Worm (Caenorhabditis elegans) whole organism, L2 larva: ENCODE data around the gene srr-9.
A peak's percentile ranks its signal among the peaks of the same experiment; 100 is the strongest.

Experiments used
- C34F6.9 ChIP-seq: fragments of 150-350 bp; optimal IDR thresholded peaks from 2 replicates; lab custom pipeline; 2014; ENCODE audit warnings: missing biosample characterization, missing genetic modification characterization
- F13H6.1 ChIP-seq: sonication (generic microtip); optimal IDR thresholded peaks from 2 replicates; lab custom pipeline; 2016; ENCODE audit warnings: missing genetic modification characterization, missing compliant biosample characterization
- R02D3.7 ChIP-seq: fragments of 150-350 bp; optimal IDR thresholded peaks from 2 replicates; lab custom pipeline; 2014; ENCODE audit warnings: missing biosample characterization, missing genetic modification characterization
- Y55F3AM.14 ChIP-seq: fragments of 200-800 bp; sonication (Bioruptor generic); optimal IDR thresholded peaks from 2 replicates; lab custom pipeline; 2018; ENCODE audit warnings: mild to moderate bottlenecking, missing genetic modification characterization, missing compliant biosample characterization
- ZK546.5 ChIP-seq: sonication (generic microtip); optimal IDR thresholded peaks from 2 replicates; lab custom pipeline; 2017; ENCODE audit warnings: missing biosample characterization, missing genetic modification characterization
- alr-1 ChIP-seq: fragments of 150-350 bp; optimal IDR thresholded peaks from 2 replicates; lab custom pipeline; 2014; ENCODE audit warnings: missing biosample characterization, missing genetic modification characterization
- aly-2 ChIP-seq: fragments of 150-350 bp; optimal IDR thresholded peaks from 2 replicates; lab custom pipeline; 2014; ENCODE audit warnings: missing biosample characterization, missing genetic modification characterization
- ama-1 ChIP-seq: fragments of 150-350 bp; optimal IDR thresholded peaks from 2 replicates; lab custom pipeline; 2018; ENCODE audit warnings: inconsistent platforms
- blmp-1 ChIP-seq: sonication (generic microtip); optimal IDR thresholded peaks from 2 replicates; lab custom pipeline; 2017; ENCODE audit warnings: missing genetic modification characterization, mild to moderate bottlenecking, missing compliant biosample characterization, antibody characterized with exemption, moderate library complexity; ENCODE audit not compliant: insufficient read depth
- ceh-16 ChIP-seq: fragments of 150-350 bp; optimal IDR thresholded peaks from 2 replicates; lab custom pipeline; 2014; ENCODE audit warnings: missing biosample characterization, missing genetic modification characterization
- ceh-82 ChIP-seq: fragments of 150-350 bp; optimal IDR thresholded peaks from 2 replicates; lab custom pipeline; 2014; ENCODE audit warnings: missing biosample characterization, missing genetic modification characterization
- crh-2 ChIP-seq: sonication (generic microtip); optimal IDR thresholded peaks from 2 replicates; lab custom pipeline; 2017; ENCODE audit warnings: missing biosample characterization, missing genetic modification characterization
- dmd-4 ChIP-seq: sonication (generic microtip); optimal IDR thresholded peaks from 2 replicates; lab custom pipeline; 2017; ENCODE audit warnings: missing biosample characterization, missing genetic modification characterization
- egl-27 ChIP-seq: sonication (generic microtip); optimal IDR thresholded peaks from 3 replicates; lab custom pipeline; 2017; ENCODE audit warnings: missing biosample characterization, missing genetic modification reagents, missing genetic modification characterization
- elt-1 ChIP-seq: fragments of 150-350 bp; optimal IDR thresholded peaks from 2 replicates; lab custom pipeline; 2014; ENCODE audit warnings: missing biosample characterization, missing genetic modification characterization
- elt-3 ChIP-seq: sonication (generic microtip); optimal IDR thresholded peaks from 2 replicates; lab custom pipeline; 2017; ENCODE audit warnings: missing biosample characterization, missing genetic modification characterization
- fos-1 ChIP-seq: fragments of 150-350 bp; optimal IDR thresholded peaks from 2 replicates; lab custom pipeline; 2014; ENCODE audit warnings: missing biosample characterization, missing genetic modification characterization
- gmeb-1 ChIP-seq: fragments of 150-350 bp; optimal IDR thresholded peaks from 2 replicates; lab custom pipeline; 2014; ENCODE audit warnings: missing biosample characterization, missing genetic modification characterization
- lin-11 ChIP-seq: fragments of 150-350 bp; sonication (generic microtip); optimal IDR thresholded peaks from 2 replicates; lab custom pipeline; 2014; ENCODE audit warnings: missing biosample characterization, missing genetic modification characterization, inconsistent platforms, mixed read lengths
- lin-13 ChIP-seq: fragments of 150-350 bp; optimal IDR thresholded peaks from 2 replicates; lab custom pipeline; 2014; ENCODE audit warnings: missing biosample characterization, missing genetic modification reagents, missing genetic modification characterization
- lin-39 ChIP-seq: fragments of 150-350 bp; optimal IDR thresholded peaks from 2 replicates; lab custom pipeline; 2014; ENCODE audit warnings: missing biosample characterization, missing genetic modification reagents, missing genetic modification characterization
- lsy-2 ChIP-seq, 2 experiments: fragments of 150-350 bp in 1 of 2; sonication (generic microtip) in 1 of 2; optimal IDR thresholded peaks; 2 replicates each; lab custom pipeline; 2014 to 2017; ENCODE audit warnings: missing biosample characterization in 2 of 2, missing genetic modification characterization in 2 of 2
- mab-5 ChIP-seq: fragments of 150-350 bp; optimal IDR thresholded peaks from 2 replicates; lab custom pipeline; 2014; ENCODE audit warnings: missing biosample characterization, missing genetic modification characterization
- mbf-1 ChIP-seq: sonication (generic microtip); optimal IDR thresholded peaks from 2 replicates; lab custom pipeline; 2017; ENCODE audit warnings: missing biosample characterization, missing genetic modification characterization
- mdl-1 ChIP-seq, 2 experiments: fragments of 150-350 bp in 1 of 2; sonication (generic microtip) in 1 of 2; optimal IDR thresholded peaks; 2 replicates each; lab custom pipeline; 2017; ENCODE audit warnings: missing biosample characterization in 2 of 2, missing genetic modification characterization in 2 of 2
- nhr-10 ChIP-seq: sonication (generic microtip); optimal IDR thresholded peaks from 2 replicates; lab custom pipeline; 2017; ENCODE audit warnings: missing biosample characterization, missing genetic modification characterization
- nhr-11 ChIP-seq: fragments of 150-350 bp; optimal IDR thresholded peaks from 2 replicates; lab custom pipeline; 2014; ENCODE audit warnings: missing biosample characterization, missing genetic modification characterization
- nhr-12 ChIP-seq: fragments of 150-350 bp; optimal IDR thresholded peaks from 2 replicates; lab custom pipeline; 2014; ENCODE audit warnings: missing biosample characterization, missing genetic modification characterization
- nhr-129 ChIP-seq: fragments of 150-350 bp; optimal IDR thresholded peaks from 2 replicates; lab custom pipeline; 2014; ENCODE audit warnings: missing biosample characterization, missing genetic modification characterization
- nhr-21 ChIP-seq: fragments of 150-350 bp; optimal IDR thresholded peaks from 2 replicates; lab custom pipeline; 2014; ENCODE audit warnings: missing biosample characterization, missing genetic modification characterization
- nhr-23 ChIP-seq: fragments of 150-350 bp; optimal IDR thresholded peaks from 2 replicates; lab custom pipeline; 2014; ENCODE audit warnings: missing biosample characterization, missing genetic modification reagents, missing genetic modification characterization
- nhr-237 ChIP-seq: fragments of 150-350 bp; optimal IDR thresholded peaks from 2 replicates; lab custom pipeline; 2014; ENCODE audit warnings: missing biosample characterization, missing genetic modification characterization
- nhr-25 ChIP-seq: fragments of 150-350 bp; sonication (generic microtip); optimal IDR thresholded peaks from 3 replicates; lab custom pipeline; 2014; ENCODE audit warnings: missing biosample characterization, missing genetic modification characterization
- nhr-6 ChIP-seq: fragments of 150-350 bp; optimal IDR thresholded peaks from 2 replicates; lab custom pipeline; 2014; ENCODE audit warnings: missing biosample characterization, missing genetic modification characterization
- nhr-77 ChIP-seq: fragments of 150-350 bp; optimal IDR thresholded peaks from 2 replicates; lab custom pipeline; 2014; ENCODE audit warnings: missing biosample characterization, missing genetic modification characterization
- peb-1 ChIP-seq: fragments of 150-350 bp; optimal IDR thresholded peaks from 2 replicates; lab custom pipeline; 2014; ENCODE audit warnings: missing biosample characterization, missing genetic modification characterization
- sem-4 ChIP-seq: fragments of 150-350 bp; optimal IDR thresholded peaks from 2 replicates; lab custom pipeline; 2014; ENCODE audit warnings: missing biosample characterization, missing genetic modification reagents, missing genetic modification characterization
- skn-1 ChIP-seq: sonication (generic microtip); optimal IDR thresholded peaks from 2 replicates; lab custom pipeline; 2017; ENCODE audit warnings: missing biosample characterization, missing genetic modification characterization
- sma-3 ChIP-seq: sonication (generic microtip); optimal IDR thresholded peaks from 2 replicates; lab custom pipeline; 2016; ENCODE audit warnings: missing genetic modification reagents, missing genetic modification characterization, missing compliant biosample characterization
- sma-9 ChIP-seq, 2 experiments: fragments of 150-350 bp in 1 of 2; sonication (generic microtip) in 1 of 2; optimal IDR thresholded peaks; 2 replicates each; lab custom pipeline; 2014 to 2016; ENCODE audit warnings: missing genetic modification characterization in 2 of 2, mild to moderate bottlenecking in 1 of 2, missing biosample characterization in 1 of 2, missing compliant biosample characterization in 1 of 2, missing genetic modification reagents in 1 of 2, moderate library complexity in 1 of 2
- snpc-4 ChIP-seq: fragments of 150-350 bp; optimal IDR thresholded peaks from 2 replicates; lab custom pipeline; 2014; ENCODE audit warnings: missing biosample characterization, missing genetic modification characterization
- unc-39 ChIP-seq: fragments of 150-350 bp; optimal IDR thresholded peaks from 2 replicates; lab custom pipeline; 2014; ENCODE audit warnings: missing biosample characterization, missing genetic modification characterization
- unc-55 ChIP-seq: fragments of 150-350 bp; sonication (generic microtip); optimal IDR thresholded peaks from 3 replicates; lab custom pipeline; 2014; ENCODE audit warnings: missing biosample characterization, missing genetic modification reagents, missing genetic modification characterization
- unc-62 ChIP-seq: fragments of 150-350 bp; optimal IDR thresholded peaks from 2 replicates; lab custom pipeline; 2014; ENCODE audit warnings: missing biosample characterization, missing genetic modification reagents, missing genetic modification characterization
- zag-1 ChIP-seq: fragments of 150-350 bp; optimal IDR thresholded peaks from 2 replicates; lab custom pipeline; 2014; ENCODE audit warnings: missing biosample characterization, missing genetic modification characterization
- ztf-1 ChIP-seq: fragments of 200-800 bp; sonication (Bioruptor generic); conservative IDR thresholded peaks from 2 replicates; pipeline ENCODE4 v1.3.6; 2022; ENCODE audit warnings: missing genetic modification characterization, missing compliant biosample characterization
- ztf-11 ChIP-seq: sonication (generic microtip); optimal IDR thresholded peaks from 2 replicates; lab custom pipeline; 2017; ENCODE audit warnings: missing biosample characterization, missing genetic modification characterization
- ztf-4 ChIP-seq: fragments of 150-350 bp; optimal IDR thresholded peaks from 2 replicates; lab custom pipeline; 2014; ENCODE audit warnings: missing biosample characterization, missing genetic modification characterization

srr-9 gene

DNA sequence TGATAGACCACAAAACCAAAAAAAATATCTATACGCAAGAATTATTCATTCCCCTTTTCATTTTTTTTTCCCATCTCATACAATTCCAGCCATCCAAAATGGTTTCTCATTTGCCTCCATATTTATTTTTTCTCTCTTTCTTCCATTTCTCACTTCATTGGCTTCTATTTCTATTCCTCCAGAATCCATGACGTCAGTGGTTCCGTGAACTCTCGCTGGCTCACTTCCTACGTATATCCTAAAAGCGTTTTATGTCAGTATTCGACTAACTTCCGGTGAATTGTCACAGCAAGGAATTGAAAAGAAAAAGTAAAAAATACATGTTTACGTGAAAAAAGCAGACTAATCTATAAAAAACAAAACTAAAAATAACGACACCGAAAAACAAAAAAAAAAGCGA, 10.9 kb upstream of the srr-9 start:
- TF ChIP-seq elt-1 (tag; lab: Kevin White, UChicago) (no peak), F13H6.1 (tag; lab: Kevin White, UChicago) (peak; percentile 27), dmd-4 (tag; lab: Kevin White, UChicago) (no peak), unc-55 (peak; percentile 34), C34F6.9 (tag; lab: Kevin White, UChicago) (peak; percentile 28), sma-9 (GFP tag; optimal IDR thresholded peaks at IDR 0.05; lab: Kevin White, UChicago) (peak; percentile 52), sma-9 (tag; optimal IDR thresholded peaks at IDR 0.05; lab: Kevin White, UChicago) (no peak), lsy-2 (tag; optimal IDR thresholded peaks at IDR 0.05; lab: Kevin White, UChicago) (peak in 1 of 2 experiments; percentile 22), unc-39 (tag; lab: Kevin White, UChicago) (no peak), crh-2 (tag; lab: Kevin White, UChicago) (peak; percentile 33)

DNA sequence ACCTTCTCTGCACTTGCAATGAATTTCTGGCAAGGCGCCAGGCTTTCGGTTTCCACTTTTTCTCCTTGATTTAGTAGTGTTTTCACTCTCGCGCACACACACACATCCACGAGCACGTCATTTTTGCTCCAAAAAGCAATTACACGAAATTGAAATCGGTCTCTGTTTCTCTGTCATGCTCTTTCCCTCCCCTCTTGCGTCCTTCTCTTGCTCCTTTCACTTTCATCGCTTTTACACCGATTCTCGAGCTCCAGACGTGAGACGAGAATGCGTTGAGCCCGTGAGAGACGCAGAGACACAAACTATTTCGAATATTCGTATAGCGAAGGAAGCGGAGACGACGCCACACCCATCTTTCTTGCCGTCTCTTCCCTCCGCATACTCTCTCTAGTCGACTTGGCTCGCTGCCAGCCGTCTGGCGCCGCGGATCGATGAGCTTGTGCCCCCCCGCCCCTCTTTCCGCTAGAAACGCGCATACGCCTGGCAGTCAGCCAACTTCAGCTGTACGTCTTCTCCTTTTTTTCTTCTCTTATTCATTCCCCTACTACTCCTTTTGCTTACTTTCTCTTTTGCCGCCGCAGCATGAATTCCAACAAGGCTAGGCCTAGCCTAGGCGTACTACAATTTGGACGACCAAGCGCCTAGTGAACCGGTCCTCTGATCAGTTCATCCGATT, 9.7 kb upstream of the srr-9 start:
- TF ChIP-seq nhr-237: no peak
- peak; percentile 51 to 75 for TF ChIP-seq lsy-2 (tag; optimal IDR thresholded peaks at IDR 0.05; lab: Kevin White, UChicago)
- no peak for TF ChIP-seq ztf-1 (GFP tag; lab: Robert Waterston, UW)
- TF ChIP-seq sem-4: peak; percentile 50
- no peak for TF ChIP-seq alr-1
- TF ChIP-seq Y55F3AM.14: peak; percentile 88
- no peak for TF ChIP-seq nhr-10 (tag; lab: Kevin White, UChicago)
- TF ChIP-seq mbf-1: no peak
- TF ChIP-seq lin-39 (tag; lab: Kevin White, UChicago): no peak
- no peak for TF ChIP-seq ama-1 (lab: Kevin White, UChicago)
- TF ChIP-seq gmeb-1 (tag; lab: Kevin White, UChicago): no peak
- TF ChIP-seq ceh-82 (tag; lab: Kevin White, UChicago): no peak
- peak; percentile 8 for TF ChIP-seq ZK546.5 (tag; lab: Kevin White, UChicago)
- TF ChIP-seq peb-1 (tag; lab: Kevin White, UChicago): no peak
- no peak for TF ChIP-seq unc-39 (tag; lab: Kevin White, UChicago)
- no peak for TF ChIP-seq nhr-11 (tag; lab: Kevin White, UChicago)
- peak; percentile 71 for TF ChIP-seq lin-13 (GFP tag; lab: Kevin White, UChicago)
- peak; percentile 94 for TF ChIP-seq C34F6.9 (tag; lab: Kevin White, UChicago)
- TF ChIP-seq fos-1 (tag; lab: Kevin White, UChicago): no peak
- TF ChIP-seq unc-62 (GFP tag; lab: Kevin White, UChicago): no peak
- TF ChIP-seq lin-11 (tag; lab: Kevin White, UChicago): peak; percentile 41
- no peak for TF ChIP-seq nhr-6 (tag; lab: Kevin White, UChicago)
- TF ChIP-seq F13H6.1 (tag; lab: Kevin White, UChicago): peak; percentile 94
- peak; percentile 91 for TF ChIP-seq nhr-129
- peak; percentile 89 for TF ChIP-seq sma-9 (GFP tag; optimal IDR thresholded peaks at IDR 0.05; lab: Kevin White, UChicago)
- no peak for TF ChIP-seq sma-9 (tag; optimal IDR thresholded peaks at IDR 0.05; lab: Kevin White, UChicago)
- TF ChIP-seq skn-1 (tag; lab: Kevin White, UChicago): no peak
- TF ChIP-seq snpc-4 (tag; lab: Kevin White, UChicago): no peak
- TF ChIP-seq nhr-23 (tag; lab: Kevin White, UChicago): no peak
- peak; percentile 44 for TF ChIP-seq nhr-21 (tag; lab: Kevin White, UChicago)
- TF ChIP-seq R02D3.7 (tag; lab: Kevin White, UChicago): no peak
- TF ChIP-seq ceh-16: no peak
- no peak for TF ChIP-seq sma-3 (GFP tag; lab: Kevin White, UChicago)
- TF ChIP-seq crh-2 (tag; lab: Kevin White, UChicago): peak; percentile 78
- TF ChIP-seq elt-1 (tag; lab: Kevin White, UChicago): no peak
- TF ChIP-seq zag-1 (tag; lab: Kevin White, UChicago): peak; percentile 93
- TF ChIP-seq nhr-25 (tag; lab: Kevin White, UChicago): peak; percentile 52
- no peak for TF ChIP-seq elt-3 (tag; lab: Kevin White, UChicago)
- no peak for TF ChIP-seq nhr-77 (tag; lab: Kevin White, UChicago)
- peak; percentile 67 for TF ChIP-seq ztf-4 (tag; lab: Kevin White, UChicago)
- TF ChIP-seq mab-5 (tag; lab: Kevin White, UChicago): peak; percentile 77
- TF ChIP-seq egl-27 (tag; lab: Kevin White, UChicago): peak; percentile 42
- TF ChIP-seq aly-2 (tag; lab: Kevin White, UChicago): no peak
- TF ChIP-seq ztf-11 (tag; lab: Kevin White, UChicago): no peak
- TF ChIP-seq unc-55: peak; percentile 88
- TF ChIP-seq nhr-12 (tag; lab: Kevin White, UChicago): no peak
- TF ChIP-seq blmp-1 (tag; lab: Kevin White, UChicago): peak; percentile 85
- TF ChIP-seq dmd-4 (tag; lab: Kevin White, UChicago): no peak
- TF ChIP-seq mdl-1 (tag; optimal IDR thresholded peaks at IDR 0.05; lab: Kevin White, UChicago): peak; percentile 68
